Worm (Caenorhabditis elegans) whole organism, L2 larva: ENCODE results near the gene str-207.

Experiments
- F13H6.1 ChIP-seq: sonication (generic microtip); optimal IDR thresholded peaks from 2 replicates; lab custom pipeline; 2016; ENCODE audit warnings: missing genetic modification characterization, missing compliant biosample characterization
- R02D3.7 ChIP-seq: fragments of 150-350 bp; optimal IDR thresholded peaks from 2 replicates; lab custom pipeline; 2014; ENCODE audit warnings: missing biosample characterization, missing genetic modification characterization
- Y55F3AM.14 ChIP-seq: fragments of 200-800 bp; sonication (Bioruptor generic); optimal IDR thresholded peaks from 2 replicates; lab custom pipeline; 2018; ENCODE audit warnings: mild to moderate bottlenecking, missing genetic modification characterization, missing compliant biosample characterization
- ZK546.5 ChIP-seq: sonication (generic microtip); optimal IDR thresholded peaks from 2 replicates; lab custom pipeline; 2017; ENCODE audit warnings: missing biosample characterization, missing genetic modification characterization
- blmp-1 ChIP-seq: sonication (generic microtip); optimal IDR thresholded peaks from 2 replicates; lab custom pipeline; 2017; ENCODE audit warnings: missing genetic modification characterization, mild to moderate bottlenecking, missing compliant biosample characterization, antibody characterized with exemption, moderate library complexity; ENCODE audit not compliant: insufficient read depth
- crh-2 ChIP-seq: sonication (generic microtip); optimal IDR thresholded peaks from 2 replicates; lab custom pipeline; 2017; ENCODE audit warnings: missing biosample characterization, missing genetic modification characterization
- elt-3 ChIP-seq: sonication (generic microtip); optimal IDR thresholded peaks from 2 replicates; lab custom pipeline; 2017; ENCODE audit warnings: missing biosample characterization, missing genetic modification characterization
- fos-1 ChIP-seq: fragments of 150-350 bp; optimal IDR thresholded peaks from 2 replicates; lab custom pipeline; 2014; ENCODE audit warnings: missing biosample characterization, missing genetic modification characterization
- gmeb-1 ChIP-seq: fragments of 150-350 bp; optimal IDR thresholded peaks from 2 replicates; lab custom pipeline; 2014; ENCODE audit warnings: missing biosample characterization, missing genetic modification characterization
- lin-11 ChIP-seq: fragments of 150-350 bp; sonication (generic microtip); optimal IDR thresholded peaks from 2 replicates; lab custom pipeline; 2014; ENCODE audit warnings: missing biosample characterization, missing genetic modification characterization, inconsistent platforms, mixed read lengths
- lin-13 ChIP-seq: fragments of 150-350 bp; optimal IDR thresholded peaks from 2 replicates; lab custom pipeline; 2014; ENCODE audit warnings: missing biosample characterization, missing genetic modification reagents, missing genetic modification characterization
- lsy-2 ChIP-seq, 2 experiments: fragments of 150-350 bp in 1 of 2; sonication (generic microtip) in 1 of 2; optimal IDR thresholded peaks; 2 replicates each; lab custom pipeline; 2014 to 2017; ENCODE audit warnings: missing biosample characterization in 2 of 2, missing genetic modification characterization in 2 of 2
- mab-5 ChIP-seq: fragments of 150-350 bp; optimal IDR thresholded peaks from 2 replicates; lab custom pipeline; 2014; ENCODE audit warnings: missing biosample characterization, missing genetic modification characterization
- mbf-1 ChIP-seq: sonication (generic microtip); optimal IDR thresholded peaks from 2 replicates; lab custom pipeline; 2017; ENCODE audit warnings: missing biosample characterization, missing genetic modification characterization
- mdl-1 ChIP-seq, 2 experiments: fragments of 150-350 bp in 1 of 2; sonication (generic microtip) in 1 of 2; optimal IDR thresholded peaks; 2 replicates each; lab custom pipeline; 2017; ENCODE audit warnings: missing biosample characterization in 2 of 2, missing genetic modification characterization in 2 of 2
- nhr-10 ChIP-seq: sonication (generic microtip); optimal IDR thresholded peaks from 2 replicates; lab custom pipeline; 2017; ENCODE audit warnings: missing biosample characterization, missing genetic modification characterization
- nhr-129 ChIP-seq: fragments of 150-350 bp; optimal IDR thresholded peaks from 2 replicates; lab custom pipeline; 2014; ENCODE audit warnings: missing biosample characterization, missing genetic modification characterization
- nhr-21 ChIP-seq: fragments of 150-350 bp; optimal IDR thresholded peaks from 2 replicates; lab custom pipeline; 2014; ENCODE audit warnings: missing biosample characterization, missing genetic modification characterization
- nhr-23 ChIP-seq: fragments of 150-350 bp; optimal IDR thresholded peaks from 2 replicates; lab custom pipeline; 2014; ENCODE audit warnings: missing biosample characterization, missing genetic modification reagents, missing genetic modification characterization
- nhr-237 ChIP-seq: fragments of 150-350 bp; optimal IDR thresholded peaks from 2 replicates; lab custom pipeline; 2014; ENCODE audit warnings: missing biosample characterization, missing genetic modification characterization
- nhr-25 ChIP-seq: fragments of 150-350 bp; sonication (generic microtip); optimal IDR thresholded peaks from 3 replicates; lab custom pipeline; 2014; ENCODE audit warnings: missing biosample characterization, missing genetic modification characterization
- nhr-6 ChIP-seq: fragments of 150-350 bp; optimal IDR thresholded peaks from 2 replicates; lab custom pipeline; 2014; ENCODE audit warnings: missing biosample characterization, missing genetic modification characterization
- nhr-77 ChIP-seq: fragments of 150-350 bp; optimal IDR thresholded peaks from 2 replicates; lab custom pipeline; 2014; ENCODE audit warnings: missing biosample characterization, missing genetic modification characterization
- sem-4 ChIP-seq: fragments of 150-350 bp; optimal IDR thresholded peaks from 2 replicates; lab custom pipeline; 2014; ENCODE audit warnings: missing biosample characterization, missing genetic modification reagents, missing genetic modification characterization
- skn-1 ChIP-seq: sonication (generic microtip); optimal IDR thresholded peaks from 2 replicates; lab custom pipeline; 2017; ENCODE audit warnings: missing biosample characterization, missing genetic modification characterization
- sma-3 ChIP-seq: sonication (generic microtip); optimal IDR thresholded peaks from 2 replicates; lab custom pipeline; 2016; ENCODE audit warnings: missing genetic modification reagents, missing genetic modification characterization, missing compliant biosample characterization
- sma-9 ChIP-seq, 2 experiments: fragments of 150-350 bp in 1 of 2; sonication (generic microtip) in 1 of 2; optimal IDR thresholded peaks; 2 replicates each; lab custom pipeline; 2014 to 2016; ENCODE audit warnings: missing genetic modification characterization in 2 of 2, mild to moderate bottlenecking in 1 of 2, missing biosample characterization in 1 of 2, missing compliant biosample characterization in 1 of 2, missing genetic modification reagents in 1 of 2, moderate library complexity in 1 of 2
- unc-55 ChIP-seq: fragments of 150-350 bp; sonication (generic microtip); optimal IDR thresholded peaks from 3 replicates; lab custom pipeline; 2014; ENCODE audit warnings: missing biosample characterization, missing genetic modification reagents, missing genetic modification characterization
- unc-62 ChIP-seq: fragments of 150-350 bp; optimal IDR thresholded peaks from 2 replicates; lab custom pipeline; 2014; ENCODE audit warnings: missing biosample characterization, missing genetic modification reagents, missing genetic modification characterization
- ztf-1 ChIP-seq: fragments of 200-800 bp; sonication (Bioruptor generic); conservative IDR thresholded peaks from 2 replicates; pipeline ENCODE4 v1.3.6; 2022; ENCODE audit warnings: missing genetic modification characterization, missing compliant biosample characterization

The str-207 gene

DNA sequence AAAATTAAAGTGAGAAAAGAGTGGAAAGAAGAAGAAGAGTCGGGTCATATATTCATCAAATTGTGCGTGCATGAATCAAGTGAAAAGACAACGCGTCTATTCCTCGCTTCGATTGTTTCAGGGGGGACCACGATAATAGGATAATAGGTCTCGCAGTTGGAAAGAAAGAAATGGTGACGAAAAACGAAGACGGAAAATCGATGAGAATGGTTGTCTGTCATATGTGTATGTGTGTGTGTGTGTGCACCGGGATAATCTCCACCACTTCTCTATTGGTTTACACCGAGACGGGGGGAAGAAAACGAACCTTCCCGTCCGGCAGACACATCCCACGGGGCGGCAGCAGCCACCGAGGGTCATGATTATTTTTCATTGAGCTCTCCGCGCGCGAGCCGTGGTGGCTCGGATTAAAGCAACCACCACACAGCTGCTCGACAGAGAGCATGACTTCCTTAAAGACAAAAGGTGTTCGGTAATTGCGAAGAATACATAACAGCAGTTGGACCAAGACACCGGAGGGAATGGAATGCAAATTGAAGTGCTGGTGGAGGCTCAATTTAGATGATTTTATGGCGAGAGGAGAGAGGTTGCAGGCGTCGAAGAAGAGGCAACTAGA is 12.6 kb downstream of the str-207 start:
- TF ChIP-seq Y55F3AM.14 (peak; percentile 9), nhr-21 (no peak), unc-55 (GFP tag; lab: Kevin White, UChicago) (peak; percentile 22)
- TF ChIP-seq, all 48 proteins: peak for 2

DNA sequence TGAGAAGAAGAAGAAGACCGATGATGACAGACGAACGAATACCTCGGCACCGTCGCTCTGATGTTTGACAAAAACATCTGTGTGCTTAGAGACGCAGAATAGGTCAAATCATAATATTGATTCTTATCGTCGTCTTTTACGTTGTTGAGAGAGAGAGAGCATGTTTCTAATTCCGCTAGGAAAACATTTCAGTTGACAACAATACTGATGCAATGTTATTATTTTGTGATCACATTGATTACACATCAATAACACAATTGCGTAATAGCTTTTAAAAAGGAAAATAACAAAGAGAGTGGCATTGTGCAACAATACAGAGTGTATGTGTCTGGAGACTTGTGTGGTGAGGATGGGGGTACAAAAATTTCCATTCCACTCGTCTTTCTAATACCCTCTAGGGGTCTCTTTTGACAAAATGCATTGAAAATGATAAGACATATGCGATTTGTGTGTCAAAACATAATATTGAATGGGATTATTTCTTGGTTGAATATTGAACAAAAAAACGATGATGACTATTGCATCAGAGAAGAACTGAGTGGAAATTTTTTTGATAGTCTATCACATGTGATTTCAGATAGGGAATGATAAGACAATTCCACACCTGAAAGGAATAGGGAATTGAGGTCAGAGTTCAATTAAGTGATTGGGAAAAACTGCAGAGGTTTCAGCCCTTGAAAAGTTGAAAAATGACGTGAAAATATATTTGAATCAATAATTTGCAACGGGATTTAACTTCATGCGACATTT is 13.3 kb downstream of the str-207 start:
- TF ChIP-seq ZK546.5 (tag; lab: Kevin White, UChicago) (no peak), mbf-1 (no peak), sma-9 (GFP tag; optimal IDR thresholded peaks at IDR 0.05; lab: Kevin White, UChicago) (peak; percentile 48), sma-9 (tag; optimal IDR thresholded peaks at IDR 0.05; lab: Kevin White, UChicago) (no peak), nhr-77 (tag; lab: Kevin White, UChicago) (no peak), elt-3 (tag; lab: Kevin White, UChicago) (no peak), mdl-1 (tag; optimal IDR thresholded peaks at IDR 0.05; lab: Kevin White, UChicago) (no peak), lsy-2 (tag; optimal IDR thresholded peaks at IDR 0.05; lab: Kevin White, UChicago) (no peak), crh-2 (peak; percentile 38), F13H6.1 (tag; lab: Kevin White, UChicago) (no peak), skn-1 (peak; percentile 33), nhr-6 (tag; lab: Kevin White, UChicago) (no peak), nhr-237 (tag; lab: Kevin White, UChicago) (no peak), fos-1 (tag; lab: Kevin White, UChicago) (peak; percentile 57), nhr-23 (tag; lab: Kevin White, UChicago) (no peak), mab-5 (tag; lab: Kevin White, UChicago) (no peak), lin-13 (GFP tag; lab: Kevin White, UChicago) (no peak), nhr-129 (tag; lab: Kevin White, UChicago) (peak; percentile 48)

DNA sequence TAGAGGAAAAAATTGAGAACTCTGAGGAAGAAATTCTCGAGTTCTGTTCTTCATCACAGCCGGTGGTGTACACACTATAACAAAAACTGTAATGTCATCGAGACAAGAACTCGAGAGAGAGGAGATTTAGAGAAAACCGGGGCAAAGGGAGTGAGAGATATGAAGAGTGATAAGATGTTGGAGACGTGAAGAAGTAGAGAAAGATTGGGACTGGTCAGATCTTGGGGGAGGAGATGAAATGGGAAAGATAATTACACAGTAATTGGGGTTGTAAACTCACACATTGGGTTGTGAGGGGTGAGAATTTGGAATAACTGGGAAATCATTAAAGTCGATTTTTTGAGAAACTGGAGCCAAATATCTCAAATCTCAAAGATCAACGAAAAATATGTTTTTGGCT is 14.3 kb downstream of the str-207 start:
- TF ChIP-seq nhr-25 (tag; lab: Kevin White, UChicago), result no peak
- no peak for TF ChIP-seq lin-11 (tag; lab: Kevin White, UChicago)
- TF ChIP-seq sma-9 (GFP tag; optimal IDR thresholded peaks at IDR 0.05; lab: Kevin White, UChicago), result peak; percentile 26
- no peak for TF ChIP-seq sma-9 (tag; optimal IDR thresholded peaks at IDR 0.05; lab: Kevin White, UChicago)
- TF ChIP-seq Y55F3AM.14, result no peak
- TF ChIP-seq nhr-6 (tag; lab: Kevin White, UChicago), result no peak

DNA sequence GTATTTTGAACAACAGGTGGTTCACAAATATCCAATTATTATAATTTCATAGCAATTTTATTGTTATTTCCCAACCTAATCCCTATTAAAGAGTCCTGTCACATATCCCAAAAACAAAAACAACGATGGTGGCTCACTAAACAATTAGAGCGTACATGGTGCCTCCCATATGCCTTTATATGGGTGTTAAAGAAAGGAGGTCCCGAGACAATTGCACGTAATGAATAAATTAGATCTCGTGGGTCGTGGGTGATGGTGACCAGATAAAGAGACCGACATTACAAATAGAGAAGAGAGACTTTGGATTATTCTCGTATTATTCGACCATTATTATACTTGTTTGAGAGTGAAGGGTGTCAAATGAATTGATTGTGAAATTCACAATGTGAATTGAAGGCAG is 15.7 kb downstream of the str-207 start:
- TF ChIP-seq unc-62 (GFP tag; lab: Kevin White, UChicago), result no peak
- no peak for TF ChIP-seq skn-1
- TF ChIP-seq nhr-23 (tag; lab: Kevin White, UChicago), result no peak
- no peak for TF ChIP-seq gmeb-1 (tag; lab: Kevin White, UChicago)
- no peak for TF ChIP-seq nhr-10
- TF ChIP-seq, all 48 proteins: peak for 0

DNA sequence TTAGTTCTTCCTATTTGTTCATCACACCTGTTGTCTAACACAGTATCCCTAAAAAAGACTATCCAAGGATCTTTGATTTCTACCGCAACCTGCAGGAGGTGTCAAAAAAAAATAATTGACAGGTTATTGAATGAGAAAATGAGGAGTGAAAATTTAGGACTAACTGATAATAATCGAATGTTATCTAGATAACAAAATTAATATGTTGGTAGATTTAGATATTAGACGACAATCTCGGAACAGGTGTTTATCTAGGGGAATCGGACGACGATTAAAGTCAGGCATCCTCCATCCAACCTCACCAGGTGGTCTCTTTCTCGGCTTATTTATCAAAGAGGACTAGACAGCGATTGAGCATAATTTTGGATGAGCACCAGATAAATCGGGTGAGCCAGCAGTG is 17.2 kb downstream of the str-207 start:
- TF ChIP-seq blmp-1 (tag; lab: Kevin White, UChicago) (no peak), R02D3.7 (tag; lab: Kevin White, UChicago) (no peak), nhr-25 (tag; lab: Kevin White, UChicago) (no peak), mbf-1 (no peak), sem-4 (tag; lab: Kevin White, UChicago) (no peak), gmeb-1 (tag; lab: Kevin White, UChicago) (no peak), nhr-129 (tag; lab: Kevin White, UChicago) (no peak), nhr-237 (tag; lab: Kevin White, UChicago) (no peak), skn-1 (no peak), ZK546.5 (tag; lab: Kevin White, UChicago) (no peak)
- TF ChIP-seq, all 48 proteins: peak for 0

DNA sequence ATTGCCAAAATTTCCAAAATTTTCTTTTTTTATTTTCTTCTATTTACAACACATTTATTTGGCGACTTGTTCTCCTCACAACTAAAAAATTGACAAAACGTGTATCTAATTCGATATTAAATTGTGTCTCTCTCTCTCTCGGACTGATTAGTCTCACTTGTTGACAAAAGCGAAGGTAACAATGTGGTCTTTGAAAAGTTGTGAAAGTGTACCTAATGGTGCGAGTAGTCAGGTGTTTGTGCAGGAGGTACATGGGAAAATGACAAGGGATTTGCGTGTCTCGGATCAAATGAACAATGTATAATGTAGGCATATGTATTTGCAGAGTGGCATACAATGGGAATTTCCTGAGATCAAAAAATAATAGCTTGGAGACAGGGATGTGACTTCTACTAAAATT is 18.0 kb downstream of the str-207 start:
- no peak for TF ChIP-seq sma-3 (GFP tag; lab: Kevin White, UChicago)
- no peak for TF ChIP-seq lin-13 (GFP tag; lab: Kevin White, UChicago)
- TF ChIP-seq nhr-25 (tag; lab: Kevin White, UChicago), result no peak
- TF ChIP-seq nhr-129 (tag; lab: Kevin White, UChicago), result peak; percentile 67
- TF ChIP-seq ztf-1 (GFP tag; lab: Robert Waterston, UW), result no peak
